Worm (Caenorhabditis elegans): ENCODE measurements around the gene srh-8.

srh-8 gene

DNA sequence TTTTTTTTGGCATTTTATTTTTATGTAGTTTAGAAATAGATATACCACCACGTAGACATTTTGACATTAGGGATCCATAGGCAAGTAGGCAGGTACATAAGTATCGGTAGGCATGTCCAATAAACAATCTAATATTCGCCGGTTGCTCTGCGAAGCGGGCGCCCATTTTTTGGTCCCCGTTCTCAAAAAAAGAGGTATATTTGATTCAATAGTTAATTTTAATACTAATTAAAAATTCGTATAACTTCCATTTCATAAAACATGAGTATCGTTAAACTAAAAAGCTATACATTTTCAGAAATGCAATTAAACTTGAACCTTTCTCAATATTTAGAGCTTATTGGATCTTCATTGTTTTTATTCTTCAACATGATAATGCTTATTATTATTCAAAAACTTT lies 28.4 kb upstream of the srh-8 start, which contains the start of gene str-83:
Gene str-83 (plus strand): TSS at position 301 of the 400 bp plus-strand sequence.
- TF ChIP-seq madf-5 (GFP tag; IDR thresholded peaks at IDR 0.05) (no peak), ZK337.2 (GFP tag; IDR thresholded peaks at IDR 0.05) (no peak), hmg-1.1 (GFP tag; IDR thresholded peaks at IDR 0.05) (no peak), zfp-2 (tag; optimal IDR thresholded peaks at IDR 0.05) (no peak), F26F4.8 (GFP tag; conservative IDR thresholded peaks at IDR 0.05) (no peak), vab-7 (GFP tag; IDR thresholded peaks at IDR 0.05) (no peak), zip-11 (GFP tag; IDR thresholded peaks at IDR 0.05) (no peak)

DNA sequence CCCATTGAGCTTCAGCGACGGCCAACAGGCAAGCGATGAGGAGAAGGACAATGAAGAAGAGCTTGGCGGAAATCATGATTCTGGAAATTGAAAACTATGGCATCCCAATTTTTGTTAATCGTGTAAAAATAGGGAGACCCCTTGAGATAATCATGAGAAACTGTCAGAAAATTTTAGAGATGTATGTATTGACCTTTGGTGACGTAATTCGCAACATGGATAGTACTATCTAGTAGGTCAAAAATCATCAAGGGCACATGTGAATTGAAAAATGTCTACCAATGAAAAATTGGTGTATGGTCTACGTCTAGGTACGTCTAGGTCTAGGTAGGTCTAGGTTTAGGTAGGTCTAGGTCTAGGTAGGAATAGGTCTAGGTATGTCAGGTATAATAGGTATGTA lies 26.3 kb upstream of the srh-8 start, which contains the start of gene nlp-34:
Gene nlp-34 (minus strand): TSS at position 82 of the 400 bp plus-strand sequence.
- no peak for TF ChIP-seq nhr-77 (tag; optimal IDR thresholded peaks at IDR 0.05)
- no peak for TF ChIP-seq D1046.2 (GFP tag; IDR thresholded peaks at IDR 0.05)
- TF ChIP-seq daf-16 (GFP tag; optimal IDR thresholded peaks at IDR 0.05): no peak
- TF ChIP-seq daf-16 (tag; optimal IDR thresholded peaks at IDR 0.05): no peak
- no peak for TF ChIP-seq aly-2 (tag; optimal IDR thresholded peaks at IDR 0.05)
- no peak for TF ChIP-seq fkh-10 (GFP tag; optimal IDR thresholded peaks at IDR 0.05)

DNA sequence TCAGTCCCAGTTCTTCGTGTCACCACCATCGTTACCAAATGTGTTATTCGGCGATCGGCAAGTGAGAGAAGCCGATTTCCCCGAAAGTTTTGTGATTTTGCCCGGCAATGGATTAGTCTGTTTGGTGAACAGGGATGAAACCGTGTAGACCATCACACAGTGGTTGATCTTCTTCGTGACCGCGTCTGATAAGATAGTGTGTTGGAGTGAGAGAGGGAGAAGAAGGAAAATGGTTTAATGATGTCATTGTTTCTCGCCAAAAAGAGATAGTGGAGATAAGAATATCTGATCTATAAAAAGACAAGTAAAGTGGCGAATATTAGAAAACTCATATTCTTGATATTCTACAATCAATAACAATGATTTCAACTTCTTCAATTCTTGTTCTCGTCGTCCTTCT lies 25.5 kb upstream of the srh-8 start, which contains the start of gene nlp-31:
Gene nlp-31 (plus strand): TSS at position 237 of the 400 bp plus-strand sequence.
- TF ChIP-seq F26F4.8 (GFP tag; conservative IDR thresholded peaks at IDR 0.05): no peak
- peak in 1 of 2 experiments; percentile 63 for TF ChIP-seq unc-62 (GFP tag; optimal IDR thresholded peaks at IDR 0.05 in 1 of 2)
- TF ChIP-seq unc-62 (tag; optimal IDR thresholded peaks at IDR 0.05): no peak
- peak; percentile 15 for TF ChIP-seq nhr-11 (tag; optimal IDR thresholded peaks at IDR 0.05)
- TF ChIP-seq nhr-28 (tag; optimal IDR thresholded peaks at IDR 0.05): peak; percentile 74
- peak; percentile 30 for TF ChIP-seq hlh-30 (tag; optimal IDR thresholded peaks at IDR 0.05; ENCODE audit: insufficient read depth)
- no peak for TF ChIP-seq pha-4 (GFP tag; IDR thresholded peaks at IDR 0.05)
- no peak for TF ChIP-seq pha-4 (tag; optimal IDR thresholded peaks at IDR 0.05)
- peak; percentile 68 for TF ChIP-seq mxl-3 (GFP tag; optimal IDR thresholded peaks at IDR 0.05)
- no peak for TF ChIP-seq saeg-2 (GFP tag; IDR thresholded peaks at IDR 0.05)
- TF ChIP-seq hlh-11 (tag; optimal IDR thresholded peaks at IDR 0.05): peak; percentile 79
- peak; percentile 71 for TF ChIP-seq nhr-10 (tag; optimal IDR thresholded peaks at IDR 0.05)
- peak; percentile 74 for TF ChIP-seq nhr-25 (tag; optimal IDR thresholded peaks at IDR 0.05; ENCODE audit: borderline replicate concordance, insufficient read depth)
- TF ChIP-seq ceh-20 (GFP tag; IDR thresholded peaks at IDR 0.05): 0 out of 2 replicates have a peak, but pooled peaks have one; percentile 14
- 0 out of 2 replicates have a peak, but pooled peaks have one; percentile 17 for TF ChIP-seq dmd-6 (GFP tag; IDR thresholded peaks at IDR 0.05)
- TF ChIP-seq daf-12 (tag; optimal IDR thresholded peaks at IDR 0.05): no peak
- TF ChIP-seq mdl-1 (tag; optimal IDR thresholded peaks at IDR 0.05): peak in 1 of 2 experiments; percentile 75
- peak; percentile 29 for TF ChIP-seq nhr-102 (tag; optimal IDR thresholded peaks at IDR 0.05)

DNA sequence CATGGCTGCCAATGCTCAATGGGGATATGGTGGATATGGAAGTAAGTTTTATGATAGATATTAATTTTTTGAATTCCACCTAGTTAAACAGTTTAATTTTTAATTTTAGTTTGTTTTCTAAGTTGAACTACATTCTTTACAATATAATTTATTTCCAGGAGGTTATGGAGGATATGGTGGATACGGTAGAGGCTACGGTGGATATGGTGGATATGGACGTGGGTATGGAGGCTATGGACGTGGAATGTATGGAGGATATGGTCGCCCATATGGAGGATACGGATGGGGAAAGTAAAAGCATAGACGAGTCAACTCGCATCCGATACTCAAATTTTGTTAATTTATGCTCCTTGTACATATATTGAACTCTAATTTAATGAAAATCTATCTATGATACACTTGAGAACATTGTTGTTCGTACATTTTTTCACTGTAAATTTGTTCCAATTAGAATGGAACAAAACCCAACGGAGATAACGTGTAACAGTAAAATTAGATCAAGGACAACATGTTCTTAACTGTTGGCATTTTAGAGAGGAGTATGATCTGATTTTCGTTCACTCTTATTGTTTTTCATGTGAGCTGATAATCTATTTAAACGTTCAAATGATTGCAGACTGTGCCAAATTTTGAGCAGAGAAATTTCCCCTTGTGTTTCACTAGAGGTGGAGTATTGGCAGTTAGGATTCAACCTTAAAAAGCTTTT lies 24.9 kb upstream of the srh-8 start:
- peak; percentile 98 for TF ChIP-seq aha-1 (tag)
- no peak for TF ChIP-seq pha-4 (GFP tag; IDR thresholded peaks at IDR 0.05)
- TF ChIP-seq pha-4 (tag; optimal IDR thresholded peaks at IDR 0.05): no peak
- peak in 1 of 2 experiments; percentile 84 for TF ChIP-seq unc-62 (GFP tag; optimal IDR thresholded peaks at IDR 0.05 in 1 of 2)
- TF ChIP-seq unc-62 (tag; optimal IDR thresholded peaks at IDR 0.05): no peak
- TF ChIP-seq unc-130 (GFP tag; optimal IDR thresholded peaks at IDR 0.05): no peak
- TF ChIP-seq ceh-44 (GFP tag; IDR thresholded peaks at IDR 0.05): no peak
- TF ChIP-seq nhr-28 (tag; optimal IDR thresholded peaks at IDR 0.05): no peak
- no peak for TF ChIP-seq ceh-20 (GFP tag; IDR thresholded peaks at IDR 0.05)

DNA sequence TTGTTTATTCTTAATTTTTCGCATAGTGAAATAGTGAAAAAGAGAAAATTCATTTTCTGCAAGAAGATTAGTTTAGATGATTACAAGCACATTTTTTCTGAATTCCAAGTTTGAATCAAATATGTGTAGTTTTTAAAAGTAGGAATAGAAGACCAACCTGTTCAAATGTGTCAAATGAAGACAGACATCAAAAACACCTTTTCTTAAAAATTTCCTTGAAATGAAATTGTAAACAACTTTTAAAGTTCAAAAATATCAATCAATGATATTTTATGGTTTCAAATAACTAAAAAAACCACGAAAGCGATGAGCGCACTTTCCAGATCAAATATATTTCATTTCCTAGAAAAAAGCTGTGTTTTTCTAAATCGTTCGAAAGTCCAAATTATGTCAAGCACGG lies 23.6 kb upstream of the srh-8 start, which contains the start of gene nlp-30:
Gene nlp-30 (plus strand): TSS at position 301 of the 400 bp plus-strand sequence.
- TF ChIP-seq snpc-1.2 (GFP tag; IDR thresholded peaks at IDR 0.05) (no peak), Y5F2A.4 (GFP tag; optimal IDR thresholded peaks at IDR 0.05) (no peak), mxl-3 (GFP tag; optimal IDR thresholded peaks at IDR 0.05) (no peak), nhr-111 (GFP tag; optimal IDR thresholded peaks at IDR 0.05) (no peak), unc-62 (GFP tag; optimal IDR thresholded peaks at IDR 0.05 in 1 of 2) (peak in 1 of 2 experiments; percentile 62), unc-62 (tag; optimal IDR thresholded peaks at IDR 0.05) (no peak), fkh-10 (GFP tag; optimal IDR thresholded peaks at IDR 0.05) (no peak), Y48G9A.11 (GFP tag; IDR thresholded peaks at IDR 0.05) (no peak)

All from whole organism, L4 larva.